Worm (Caenorhabditis elegans): Measurements from ENCODE around the gene pals-18.

DNA sequence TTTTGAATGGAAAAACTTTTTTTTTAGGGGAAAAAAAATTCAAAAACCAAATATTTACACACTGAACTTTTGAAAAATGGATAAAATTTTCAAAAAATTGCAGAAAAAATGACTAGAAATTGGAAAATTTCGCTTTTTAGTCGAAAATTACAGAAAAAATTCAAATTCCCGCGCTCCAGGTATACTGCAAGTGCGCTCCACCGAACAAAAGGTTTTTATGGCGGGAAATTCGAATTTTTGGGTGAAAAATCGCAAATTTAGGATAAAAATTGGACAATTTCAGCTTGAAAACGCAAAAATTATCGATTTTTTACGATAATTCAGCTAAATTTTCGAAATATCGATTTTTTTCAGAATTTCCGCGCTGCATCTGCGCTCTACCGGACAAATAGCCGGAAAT is 26.1 kb downstream of the pals-18 start:
- TF ChIP-seq W03F9.2 (tag; optimal IDR thresholded peaks at IDR 0.05) (no peak), him-1 (tag; optimal IDR thresholded peaks at IDR 0.05) (no peak)
